Worm (Caenorhabditis elegans): ENCODE measurements around the gene K09F6.3.

DNA sequence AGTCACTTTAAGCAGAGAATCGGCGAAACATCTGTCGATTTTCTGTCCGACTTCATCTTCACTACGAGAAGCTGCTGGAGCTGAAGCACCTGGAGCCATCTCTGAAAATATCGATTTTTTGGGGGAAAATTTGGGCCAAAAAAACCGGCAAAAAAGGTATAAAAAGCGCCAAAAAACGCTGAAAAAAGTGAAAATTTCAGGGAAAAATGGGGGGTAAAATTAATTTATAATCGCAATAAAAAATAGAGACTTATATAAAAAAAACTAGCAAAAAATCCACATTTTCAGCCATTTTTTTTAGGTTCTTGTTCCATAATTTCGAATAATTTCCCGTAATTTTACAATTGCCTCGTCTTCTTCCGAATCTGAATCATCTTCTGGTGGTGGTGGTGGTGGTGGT is 29.4 kb upstream of the K09F6.3 start, which contains the start of gene F54A3.5:
- no peak for TF ChIP-seq C04F5.9 (tag; optimal IDR thresholded peaks at IDR 0.05)
- TF ChIP-seq hlh-4 (tag; optimal IDR thresholded peaks at IDR 0.05) = no peak
- no peak for TF ChIP-seq nhr-11 (tag; optimal IDR thresholded peaks at IDR 0.05)
- TF ChIP-seq sptf-1 (tag; optimal IDR thresholded peaks at IDR 0.05) = no peak
- no peak for TF ChIP-seq irx-1 (tag; optimal IDR thresholded peaks at IDR 0.05)
- TF ChIP-seq blmp-1 (tag; optimal IDR thresholded peaks at IDR 0.05) = no peak
- TF ChIP-seq fos-1 (tag; optimal IDR thresholded peaks at IDR 0.05) = no peak
- TF ChIP-seq nhr-28 (tag; optimal IDR thresholded peaks at IDR 0.05) = no peak
- no peak for TF ChIP-seq unc-130 (tag; optimal IDR thresholded peaks at IDR 0.05)
- no peak for TF ChIP-seq lin-39 (tag; optimal IDR thresholded peaks at IDR 0.05)
- TF ChIP-seq nhr-76 (tag; optimal IDR thresholded peaks at IDR 0.05) = no peak
- TF ChIP-seq snu-23 (GFP tag; optimal IDR thresholded peaks at IDR 0.05) = no peak
- no peak for TF ChIP-seq pqm-1 (tag; optimal IDR thresholded peaks at IDR 0.05)
- no peak for TF ChIP-seq mep-1 (tag; optimal IDR thresholded peaks at IDR 0.05)
